Comparison of ENCODE assay signal across 3 worm cellular contexts in the genomic region with DNA sequence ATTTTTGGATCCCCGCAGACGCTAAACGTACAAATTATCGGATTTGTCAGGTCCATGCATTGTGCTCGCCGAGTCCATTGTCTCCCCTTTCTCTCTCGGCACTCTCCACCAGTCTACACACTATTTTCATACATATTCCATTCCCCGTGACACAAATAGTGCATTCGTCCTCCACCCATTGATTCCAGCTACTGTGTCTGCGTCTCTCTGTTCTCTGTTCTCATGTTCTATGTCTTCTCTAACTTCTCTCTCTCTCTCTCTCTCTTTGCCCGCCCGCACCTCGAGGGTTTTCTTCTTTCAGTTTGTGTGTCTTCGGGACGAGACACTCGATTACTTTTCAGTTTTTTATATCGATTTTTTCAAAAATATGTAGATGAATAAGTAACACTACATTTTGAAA.
A peak's percentile ranks its signal among the peaks of the same experiment; 100 is the strongest.
TF ChIP-seq lines count a peak whose summit lies in the region.

No protein-coding gene starts in this region.

TF ChIP-seq in whole organism, L2 larva, 48 proteins besides CTCF, POLR2A, EP300 and RAD21 (continued from another document):
- TF ChIP-seq nhr-11 (tag; optimal IDR thresholded peaks at IDR 0.05; lab: Kevin White, UChicago), result no peak
- peak; percentile 95 for TF ChIP-seq nhr-129 (tag; optimal IDR thresholded peaks at IDR 0.05; lab: Kevin White, UChicago)
- peak; percentile 72 for TF ChIP-seq nhr-21 (tag; optimal IDR thresholded peaks at IDR 0.05; lab: Kevin White, UChicago)
- peak; percentile 87 for TF ChIP-seq ama-1 (optimal IDR thresholded peaks at IDR 0.05; lab: Kevin White, UChicago)
- no peak for TF ChIP-seq nhr-10 (tag; optimal IDR thresholded peaks at IDR 0.05; lab: Kevin White, UChicago)
- peak; percentile 54 to 88 for TF ChIP-seq lsy-2 (tag; optimal IDR thresholded peaks at IDR 0.05; lab: Kevin White, UChicago)
- no peak for TF ChIP-seq lin-39 (tag; optimal IDR thresholded peaks at IDR 0.05; lab: Kevin White, UChicago)
- peak; percentile 45 for TF ChIP-seq nhr-6 (tag; optimal IDR thresholded peaks at IDR 0.05; lab: Kevin White, UChicago)
- no peak for TF ChIP-seq ztf-4 (tag; optimal IDR thresholded peaks at IDR 0.05; lab: Kevin White, UChicago)
- TF ChIP-seq egl-27 (tag; optimal IDR thresholded peaks at IDR 0.05; lab: Kevin White, UChicago), result peak; percentile 67
- TF ChIP-seq crh-2 (tag; optimal IDR thresholded peaks at IDR 0.05; lab: Kevin White, UChicago), result peak; percentile 87
- peak; percentile 83 for TF ChIP-seq F13H6.1 (tag; optimal IDR thresholded peaks at IDR 0.05; lab: Kevin White, UChicago)
TF ChIP-seq in whole organism, L2 larva: peak in this region for 22.

TF ChIP-seq in whole organism, L4 larva, 104 proteins besides CTCF, POLR2A, EP300 and RAD21 (continued from another document and continues in another):
- TF ChIP-seq snpc-1.2 (GFP tag; IDR thresholded peaks at IDR 0.05; lab: Robert Waterston, UW) (no peak), egl-43 (GFP tag; IDR thresholded peaks at IDR 0.05; lab: Robert Waterston, UW) (no peak), dve-1 (tag; optimal IDR thresholded peaks at IDR 0.05; lab: Kevin White, UChicago; ENCODE audit: insufficient read depth) (peak; percentile 91), ama-1 (optimal IDR thresholded peaks at IDR 0.05; lab: Kevin White, UChicago) (peak; percentile 80), nhr-237 (tag; optimal IDR thresholded peaks at IDR 0.05; lab: Kevin White, UChicago) (no peak), ztf-7 (tag; optimal IDR thresholded peaks at IDR 0.05; lab: Kevin White, UChicago) (no peak), ztf-11 (tag; optimal IDR thresholded peaks at IDR 0.05; lab: Kevin White, UChicago) (no peak), tra-1 (GFP tag; IDR thresholded peaks at IDR 0.05; lab: Robert Waterston, UW) (no peak), hmg-1.1 (GFP tag; IDR thresholded peaks at IDR 0.05; lab: Robert Waterston, UW) (peak; percentile 87), cey-2 (tag; optimal IDR thresholded peaks at IDR 0.05; lab: Kevin White, UChicago; ENCODE audit: borderline replicate concordance, insufficient read depth) (no peak), attf-4 (tag; optimal IDR thresholded peaks at IDR 0.05; lab: Kevin White, UChicago) (no peak), nhr-42 (GFP tag; IDR thresholded peaks at IDR 0.05; lab: Robert Waterston, UW) (peak; percentile 57; the same call in 1 of the 2 replicates), sdz-12 (GFP tag; optimal IDR thresholded peaks at IDR 0.05; lab: Kevin White, UChicago) (no peak), nhr-11 (tag; optimal IDR thresholded peaks at IDR 0.05; lab: Kevin White, UChicago) (peak; percentile 68), ceh-82 (tag; optimal IDR thresholded peaks at IDR 0.05; lab: Kevin White, UChicago) (no peak), lin-38 (GFP tag; IDR thresholded peaks at IDR 0.05; lab: Robert Waterston, UW) (peak; percentile 54), set-16 (GFP tag; IDR thresholded peaks at IDR 0.05; lab: Robert Waterston, UW) (peak; percentile 40; the same call in 1 of the 2 replicates), php-3 (GFP tag; IDR thresholded peaks at IDR 0.05; lab: Robert Waterston, UW) (0 out of 2 replicates have a peak, but pooled peaks have one; percentile 7), ceh-28 (tag; optimal IDR thresholded peaks at IDR 0.05; lab: Kevin White, UChicago) (peak; percentile 34), mxl-2 (GFP tag; conservative IDR thresholded peaks at IDR 0.05; lab: Robert Waterston, UW) (no peak), zfp-2 (tag; optimal IDR thresholded peaks at IDR 0.05; lab: Kevin White, UChicago) (no peak), dmd-9 (GFP tag; IDR thresholded peaks at IDR 0.05; lab: Robert Waterston, UW) (no peak), lin-29 (GFP tag; IDR thresholded peaks at IDR 0.05; lab: Robert Waterston, UW) (peak; percentile 23; the same call in 1 of the 2 replicates), skn-1 (tag; optimal IDR thresholded peaks at IDR 0.05; lab: Kevin White, UChicago) (no peak), unc-130 (GFP tag; optimal IDR thresholded peaks at IDR 0.05; lab: Kevin White, UChicago) (no peak), pqm-1 (tag; optimal IDR thresholded peaks at IDR 0.05; lab: Kevin White, UChicago) (peak; percentile 35), gei-8 (GFP tag; optimal IDR thresholded peaks at IDR 0.05; lab: Kevin White, UChicago) (no peak), unc-62 (GFP tag; optimal IDR thresholded peaks at IDR 0.05 in 1 of 2; lab: Kevin White, UChicago) (peak in 1 of 2 experiments; percentile 95), unc-62 (tag; optimal IDR thresholded peaks at IDR 0.05; lab: Kevin White, UChicago) (no peak), madf-5 (GFP tag; IDR thresholded peaks at IDR 0.05; lab: Robert Waterston, UW) (no peak), daf-19 (GFP tag; conservative IDR thresholded peaks at IDR 0.05; lab: Robert Waterston, UW) (no peak), zip-2 (tag; optimal IDR thresholded peaks at IDR 0.05; lab: Kevin White, UChicago) (no peak), Y75B8A.6 (GFP tag; IDR thresholded peaks at IDR 0.05; lab: Robert Waterston, UW) (no peak), nhr-28 (tag; optimal IDR thresholded peaks at IDR 0.05; lab: Kevin White, UChicago) (peak; percentile 78), ces-1 (GFP tag; optimal IDR thresholded peaks at IDR 0.05; lab: Kevin White, UChicago) (no peak), egl-27 (tag; optimal IDR thresholded peaks at IDR 0.05; lab: Kevin White, UChicago) (no peak), mxl-3 (GFP tag; optimal IDR thresholded peaks at IDR 0.05; lab: Kevin White, UChicago) (peak; percentile 55), nhr-102 (tag; optimal IDR thresholded peaks at IDR 0.05; lab: Kevin White, UChicago) (peak; percentile 42), lir-3 (tag; optimal IDR thresholded peaks at IDR 0.05; lab: Kevin White, UChicago) (no peak), fkh-10 (GFP tag; optimal IDR thresholded peaks at IDR 0.05; lab: Kevin White, UChicago) (peak; percentile 49), rbr-2 (tag; optimal IDR thresholded peaks at IDR 0.05; lab: Kevin White, UChicago) (peak; percentile 67), jun-1 (tag; optimal IDR thresholded peaks at IDR 0.05; lab: Kevin White, UChicago) (no peak), lin-15B (tag; optimal IDR thresholded peaks at IDR 0.05; lab: Kevin White, UChicago) (no peak), vab-7 (GFP tag; IDR thresholded peaks at IDR 0.05; lab: Robert Waterston, UW) (no peak), Y5F2A.4 (GFP tag; optimal IDR thresholded peaks at IDR 0.05; lab: Kevin White, UChicago) (no peak), T26A8.4 (GFP tag; IDR thresholded peaks at IDR 0.05; lab: Robert Waterston, UW) (peak; percentile 63), ZK546.5 (tag; optimal IDR thresholded peaks at IDR 0.05; lab: Kevin White, UChicago) (peak in 1 of 2 experiments; percentile 8), T20F7.1 (GFP tag; optimal IDR thresholded peaks at IDR 0.05; lab: Kevin White, UChicago) (no peak), mep-1 (tag; optimal IDR thresholded peaks at IDR 0.05; lab: Kevin White, UChicago) (peak; percentile 85), nhr-77 (tag; optimal IDR thresholded peaks at IDR 0.05; lab: Kevin White, UChicago) (peak; percentile 78), F44E2.7 (GFP tag; IDR thresholded peaks at IDR 0.05; lab: Robert Waterston, UW) (no peak), arid-1 (GFP tag; conservative IDR thresholded peaks at IDR 0.05; lab: Robert Waterston, UW) (0 out of 2 replicates have a peak, but pooled peaks have one; percentile 26), nhr-25 (tag; optimal IDR thresholded peaks at IDR 0.05; lab: Kevin White, UChicago; ENCODE audit: borderline replicate concordance, insufficient read depth) (peak; percentile 51), ceh-32 (tag; optimal IDR thresholded peaks at IDR 0.05; lab: Kevin White, UChicago; ENCODE audit: poor library complexity) (no peak), spr-1 (tag; optimal IDR thresholded peaks at IDR 0.05; lab: Kevin White, UChicago) (no peak), lin-13 (GFP tag; optimal IDR thresholded peaks at IDR 0.05; lab: Kevin White, UChicago) (peak; percentile 69), fos-1 (tag; optimal IDR thresholded peaks at IDR 0.05; lab: Kevin White, UChicago) (no peak)

TF ChIP-seq in whole organism, mixed stage, embryonic, 35 proteins besides CTCF, POLR2A, EP300 and RAD21 (continued from another document):
- TF ChIP-seq unc-120 (tag; optimal IDR thresholded peaks at IDR 0.05; lab: Kevin White, UChicago; ENCODE audit: poor library complexity, severe bottlenecking) (peak; percentile 53), unc-62 (GFP tag; optimal IDR thresholded peaks at IDR 0.05; lab: Kevin White, UChicago) (peak; percentile 67), mls-2 (tag; optimal IDR thresholded peaks at IDR 0.05; lab: Kevin White, UChicago) (peak; percentile 45), hlh-1 (tag; optimal IDR thresholded peaks at IDR 0.05; lab: Kevin White, UChicago) (peak; percentile 79), ham-2 (GFP tag; optimal IDR thresholded peaks at IDR 0.05; lab: Kevin White, UChicago) (no peak)
